Fruit fly (Drosophila melanogaster) whole organism, prepupa: Measurements from ENCODE around the gene CG31674.

Experiments used
- CG6276 ChIP-seq: fragments of 200-800 bp; sonication (Bioruptor generic); optimal IDR thresholded peaks from 2 replicates; lab custom pipeline; 2017; ENCODE audit warnings: missing biosample characterization, mild to moderate bottlenecking, missing genetic modification characterization
- Eip93F ChIP-seq: fragments of 200-800 bp; sonication (Bioruptor generic); optimal IDR thresholded peaks from 2 replicates; lab custom pipeline; 2016; ENCODE audit warnings: missing biosample characterization, mild to moderate bottlenecking, missing genetic modification characterization
- Ets96B ChIP-seq: fragments of 200-800 bp; optimal IDR thresholded peaks from 2 replicates; lab custom pipeline; 2019; ENCODE audit warnings: missing biosample characterization, mild to moderate bottlenecking, missing genetic modification characterization, moderate library complexity
- Hr4 ChIP-seq: fragments of 200-800 bp; sonication (Bioruptor generic); optimal IDR thresholded peaks from 3 replicates; lab custom pipeline; 2016; ENCODE audit warnings: missing biosample characterization, missing genetic modification characterization
- OdsH ChIP-seq: fragments of 200-800 bp; sonication (Bioruptor generic); optimal IDR thresholded peaks from 3 replicates; lab custom pipeline; 2016; ENCODE audit warnings: missing biosample characterization, missing genetic modification characterization
- eg ChIP-seq: fragments of 200-800 bp; sonication (Bioruptor generic); IDR thresholded peaks from 3 replicates; pipeline ENCODE4 v1.3.6; 2022; ENCODE audit warnings: missing biosample characterization, missing genetic modification characterization
- lz ChIP-seq: fragments of 200-800 bp; sonication (Bioruptor generic); optimal IDR thresholded peaks from 3 replicates; lab custom pipeline; 2016; ENCODE audit warnings: missing biosample characterization, missing genetic modification characterization
- vri ChIP-seq: fragments of 200-800 bp; sonication (Bioruptor generic); optimal IDR thresholded peaks from 3 replicates; lab custom pipeline; 2016; ENCODE audit warnings: missing biosample characterization, mild to moderate bottlenecking, missing genetic modification characterization

DNA sequence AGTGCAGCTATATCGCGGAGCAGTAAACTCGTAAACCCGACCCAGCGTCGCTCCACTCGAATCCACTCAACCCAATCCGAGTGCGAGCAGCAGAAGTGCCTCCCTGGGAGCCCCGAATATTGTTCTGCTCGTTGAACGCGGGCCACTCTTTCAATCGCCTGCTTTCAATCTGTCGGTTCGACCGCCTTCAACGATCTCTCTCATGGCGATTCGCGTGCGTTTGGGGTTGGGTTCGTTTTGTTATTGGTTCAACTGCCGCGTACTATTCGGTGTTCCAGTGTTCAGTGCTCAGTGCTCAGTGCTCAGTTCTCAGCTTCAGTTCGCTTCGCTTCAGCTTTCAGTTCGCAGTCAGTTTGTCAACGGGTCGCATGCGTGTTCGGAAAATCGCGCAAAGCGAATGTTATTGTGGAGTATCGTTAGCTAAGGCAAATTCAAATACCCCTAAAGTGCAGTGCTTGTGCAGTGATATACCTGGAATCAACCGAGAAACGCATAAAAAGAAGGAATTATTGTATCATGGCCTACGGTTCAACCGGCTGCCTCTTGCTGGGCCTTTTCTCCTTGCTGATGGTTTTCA lies 9.5 kb downstream of the CG31674 start, which contains the start of gene CG31676:
- TF ChIP-seq eg (GFP tag; lab: Robert Waterston, UW) (peak; percentile 5; the same call in 1 of the 3 replicates), lz (GFP tag; lab: Kevin White, UChicago) (no peak), Eip93F (GFP tag; lab: Kevin White, UChicago) (no peak), CG6276 (no peak), OdsH (GFP tag; lab: Kevin White, UChicago) (no peak), Hr4 (GFP tag; lab: Kevin White, UChicago) (no peak), vri (GFP tag; lab: Kevin White, UChicago) (no peak), Ets96B (no peak)
